Fruit fly (Drosophila melanogaster) whole organism, embryonic: Measurements from ENCODE around the gene dyl.

Source experiments
- Ada2b ChIP-seq: fragments of 200-800 bp; sonication (Bioruptor generic); IDR thresholded peaks from 2 replicates; pipeline ENCODE4 v1.3.6; 2022; ENCODE audit warnings: missing biosample characterization, missing genetic modification characterization
- B-H2 ChIP-seq: fragments of 200-800 bp; sonication (Bioruptor generic); optimal IDR thresholded peaks from 2 replicates; lab custom pipeline; 2018; ENCODE audit warnings: missing biosample characterization, mild to moderate bottlenecking, missing genetic modification characterization
- CG10147 ChIP-seq: fragments of 200-800 bp; sonication (Bioruptor generic); optimal IDR thresholded peaks from 2 replicates; lab custom pipeline; 2019; ENCODE audit warnings: missing biosample characterization, mild to moderate bottlenecking, missing genetic modification characterization, moderate library complexity
- CG10366 ChIP-seq: fragments of 200-800 bp; sonication (Bioruptor generic); IDR thresholded peaks from 2 replicates; pipeline ENCODE4 v1.3.6; 2022; ENCODE audit warnings: missing biosample characterization, missing genetic modification characterization
- CG12219 ChIP-seq: fragments of 200-800 bp; sonication (Bioruptor generic); optimal IDR thresholded peaks from 3 replicates; lab custom pipeline; 2018; ENCODE audit warnings: missing biosample characterization, mild to moderate bottlenecking, missing genetic modification characterization
- CG13287 ChIP-seq: fragments of 200-800 bp; sonication (Bioruptor generic); IDR thresholded peaks from 2 replicates; pipeline ENCODE4 v1.3.6; 2022; ENCODE audit warnings: missing biosample characterization, missing genetic modification characterization; ENCODE audit not compliant: partially characterized antibody
- CG13296 ChIP-seq: fragments of 200-800 bp; sonication (Bioruptor generic); optimal IDR thresholded peaks from 3 replicates; lab custom pipeline; 2018; ENCODE audit warnings: missing biosample characterization, mild to moderate bottlenecking, missing genetic modification characterization
- CG13624 ChIP-seq: fragments of 200-800 bp; sonication (Bioruptor generic); optimal IDR thresholded peaks from 2 replicates; lab custom pipeline; 2016; ENCODE audit warnings: missing biosample characterization, missing genetic modification characterization
- CG15514 ChIP-seq: fragments of 200-800 bp; sonication (Bioruptor generic); optimal IDR thresholded peaks from 3 replicates; lab custom pipeline; 2017; ENCODE audit warnings: missing biosample characterization, missing genetic modification characterization, mild to moderate bottlenecking, moderate library complexity, missing genetic modification reagents
- CG15601 ChIP-seq: fragments of 200-800 bp; sonication (Bioruptor generic); optimal IDR thresholded peaks from 3 replicates; lab custom pipeline; 2019; ENCODE audit warnings: missing biosample characterization, mild to moderate bottlenecking, missing genetic modification characterization, moderate library complexity
- CG16779 ChIP-seq: fragments of 200-800 bp; sonication (Bioruptor generic); IDR thresholded peaks from 2 replicates; pipeline ENCODE4 v1.3.6; 2022; ENCODE audit warnings: missing biosample characterization, missing genetic modification characterization
- CG17359 ChIP-seq: fragments of 200-800 bp; sonication (Bioruptor generic); optimal IDR thresholded peaks from 3 replicates; lab custom pipeline; 2018; ENCODE audit warnings: missing biosample characterization, mild to moderate bottlenecking, missing genetic modification characterization, moderate library complexity
- CG2120 ChIP-seq: fragments of 200-800 bp; sonication (Bioruptor generic); optimal IDR thresholded peaks from 3 replicates; lab custom pipeline; 2016; ENCODE audit warnings: missing biosample characterization, missing genetic modification characterization
- CG2712 ChIP-seq: fragments of 200-800 bp; optimal IDR thresholded peaks from 3 replicates; lab custom pipeline; 2019; ENCODE audit warnings: missing biosample characterization, mild to moderate bottlenecking, missing genetic modification characterization, moderate library complexity
- CG2875 ChIP-seq: fragments of 200-800 bp; sonication (Bioruptor generic); optimal IDR thresholded peaks from 2 replicates; lab custom pipeline; 2017; ENCODE audit warnings: missing biosample characterization, mild to moderate bottlenecking, missing genetic modification characterization, missing genetic modification reagents
- CG33557 ChIP-seq: fragments of 200-800 bp; sonication (Bioruptor generic); optimal IDR thresholded peaks from 2 replicates; lab custom pipeline; 2019; ENCODE audit warnings: missing biosample characterization, mild to moderate bottlenecking, missing genetic modification characterization, moderate library complexity
- CG3407 ChIP-seq: fragments of 200-800 bp; sonication (Bioruptor generic); optimal IDR thresholded peaks from 2 replicates; lab custom pipeline; 2018; ENCODE audit warnings: missing biosample characterization, mild to moderate bottlenecking, missing genetic modification characterization
- CG4854 ChIP-seq: fragments of 200-800 bp; sonication (Bioruptor generic); optimal IDR thresholded peaks from 2 replicates; lab custom pipeline; 2016; ENCODE audit warnings: missing biosample characterization, missing genetic modification characterization, inconsistent platforms
- CG6791 ChIP-seq: fragments of 200-800 bp; sonication (Bioruptor generic); IDR thresholded peaks from 3 replicates; pipeline ENCODE4 v1.3.6; 2022; ENCODE audit warnings: missing biosample characterization, missing genetic modification characterization; ENCODE audit not compliant: partially characterized antibody
- CG6854 ChIP-seq: fragments of 200-800 bp; sonication (Bioruptor generic); optimal IDR thresholded peaks from 3 replicates; lab custom pipeline; 2017; ENCODE audit warnings: missing biosample characterization, mild to moderate bottlenecking, missing genetic modification characterization
- CG8290 ChIP-seq, 3 experiments: fragments of 200-800 bp; sonication (Bioruptor generic); optimal IDR thresholded peaks; 2 replicates each; lab custom pipeline; 2016 to 2019; ENCODE audit warnings: missing biosample characterization in 3 of 3, missing genetic modification characterization in 3 of 3, mild to moderate bottlenecking in 2 of 3, moderate library complexity in 1 of 3
- CG8924 ChIP-seq: fragments of 200-800 bp; optimal IDR thresholded peaks from 3 replicates; lab custom pipeline; 2019; ENCODE audit warnings: missing biosample characterization, mild to moderate bottlenecking, missing genetic modification characterization, moderate library complexity
- CG9437 ChIP-seq: fragments of 200-800 bp; sonication (Bioruptor generic); optimal IDR thresholded peaks from 2 replicates; lab custom pipeline; 2018; ENCODE audit warnings: missing biosample characterization, mild to moderate bottlenecking, missing genetic modification characterization
- CG9797 ChIP-seq: fragments of 200-800 bp; sonication (Bioruptor generic); optimal IDR thresholded peaks from 3 replicates; lab custom pipeline; 2018; ENCODE audit warnings: missing biosample characterization, mild to moderate bottlenecking, missing genetic modification characterization
- Dll ChIP-seq: fragments of 200-800 bp; sonication (Bioruptor generic); IDR thresholded peaks from 4 replicates; pipeline ENCODE4 v1.3.6; 2022; ENCODE audit warnings: missing biosample characterization, missing genetic modification characterization; ENCODE audit not compliant: partially characterized antibody
- ERR ChIP-seq: fragments of 200-800 bp; sonication (Bioruptor generic); optimal IDR thresholded peaks from 2 replicates; lab custom pipeline; 2016; ENCODE audit warnings: missing biosample characterization, missing genetic modification characterization
- HmgZ ChIP-seq: fragments of 200-800 bp; sonication (Bioruptor generic); optimal IDR thresholded peaks from 2 replicates; lab custom pipeline; 2018; ENCODE audit warnings: missing biosample characterization, mild to moderate bottlenecking, missing genetic modification characterization
- Hr39 ChIP-seq: fragments of >200 bp; optimal IDR thresholded peaks from 2 replicates; lab custom pipeline; 2017
- Mad ChIP-seq: fragments of 200-800 bp; sonication (Bioruptor generic); optimal IDR thresholded peaks from 2 replicates; lab custom pipeline; 2016; ENCODE audit warnings: missing biosample characterization, missing genetic modification characterization
- NC2β ChIP-seq: fragments of 200-800 bp; sonication (Bioruptor generic); optimal IDR thresholded peaks from 2 replicates; lab custom pipeline; 2016; ENCODE audit warnings: missing biosample characterization, missing genetic modification characterization
- Nf-YA ChIP-seq: fragments of 200-800 bp; sonication (Bioruptor generic); IDR thresholded peaks from 2 replicates; pipeline ENCODE4 v1.3.6; 2022; ENCODE audit warnings: missing biosample characterization, missing genetic modification characterization
- PHDP ChIP-seq: fragments of 200-800 bp; sonication (Bioruptor generic); optimal IDR thresholded peaks from 3 replicates; lab custom pipeline; 2018; ENCODE audit warnings: missing biosample characterization, mild to moderate bottlenecking, missing genetic modification characterization, moderate library complexity
- Rfx ChIP-seq: fragments of 200-800 bp; sonication (Bioruptor generic); IDR thresholded peaks from 2 replicates; pipeline ENCODE4 v1.3.6; 2022; ENCODE audit warnings: missing biosample characterization, missing genetic modification characterization
- ara ChIP-seq: fragments of 200-800 bp; sonication (Bioruptor generic); IDR thresholded peaks from 2 replicates; pipeline ENCODE4 v1.3.6; 2022; ENCODE audit warnings: missing biosample characterization, missing genetic modification characterization
- eve ChIP-seq, 2 experiments: fragments of >200 bp; optimal IDR thresholded peaks; 2 replicates each; lab custom pipeline; 2017; ENCODE audit warnings: missing biosample characterization in 2 of 2, missing genetic modification characterization in 2 of 2
- exex ChIP-seq: fragments of 200-800 bp; sonication (Bioruptor generic); optimal IDR thresholded peaks from 4 replicates; lab custom pipeline; 2018; ENCODE audit warnings: missing biosample characterization, mild to moderate bottlenecking, missing genetic modification characterization, moderate library complexity
- ham ChIP-seq: fragments of 200-800 bp; sonication (Bioruptor generic); IDR thresholded peaks from 2 replicates; pipeline ENCODE4 v1.3.6; 2022; ENCODE audit warnings: missing biosample characterization, missing genetic modification characterization
- hb ChIP-seq: fragments of 200-800 bp; sonication (Bioruptor generic); IDR thresholded peaks from 3 replicates; pipeline ENCODE4 v1.3.6; 2022; ENCODE audit warnings: missing biosample characterization, missing genetic modification characterization; ENCODE audit not compliant: partially characterized antibody
- maf-S ChIP-seq: fragments of 200-800 bp; sonication (Bioruptor generic); optimal IDR thresholded peaks from 2 replicates; lab custom pipeline; 2016; ENCODE audit warnings: missing biosample characterization, missing genetic modification characterization
- org-1 ChIP-seq: fragments of 200-800 bp; sonication (Bioruptor generic); optimal IDR thresholded peaks from 2 replicates; lab custom pipeline; 2017; ENCODE audit warnings: missing biosample characterization, missing genetic modification characterization
- pho ChIP-seq: fragments of 200-800 bp; sonication (Bioruptor generic); optimal IDR thresholded peaks from 2 replicates; lab custom pipeline; 2016; ENCODE audit warnings: missing biosample characterization, missing genetic modification characterization
- run ChIP-seq: fragments of 200-800 bp; sonication (Bioruptor generic); optimal IDR thresholded peaks from 3 replicates; lab custom pipeline; 2018; ENCODE audit warnings: missing biosample characterization, mild to moderate bottlenecking, missing genetic modification characterization
- salm ChIP-seq: fragments of 200-800 bp; sonication (Bioruptor generic); optimal IDR thresholded peaks from 2 replicates; lab custom pipeline; 2018; ENCODE audit warnings: missing biosample characterization, mild to moderate bottlenecking, missing genetic modification characterization
- sc ChIP-seq, 3 experiments: fragments of >200 bp in 2 of 3; fragments of 200-800 bp in 1 of 3; sonication (Bioruptor generic) in 1 of 3; optimal IDR thresholded peaks; 2 replicates in 2 of 3; 3 replicates in 1 of 3; lab custom pipeline; 2017; ENCODE audit warnings: mild to moderate bottlenecking in 1 of 3, missing biosample characterization in 1 of 3, missing genetic modification characterization in 1 of 3, missing genetic modification reagents in 1 of 3
- sens-2 ChIP-seq: fragments of 200-800 bp; sonication (Bioruptor generic); IDR thresholded peaks from 2 replicates; pipeline ENCODE4 v1.3.6; 2022; ENCODE audit warnings: missing biosample characterization, missing genetic modification characterization
- sisA ChIP-seq: fragments of 200-800 bp; sonication (Bioruptor generic); IDR thresholded peaks from 2 replicates; pipeline ENCODE4 v1.3.6; 2022; ENCODE audit warnings: missing biosample characterization, missing genetic modification characterization
- slbo ChIP-seq: fragments of 200-800 bp; sonication (Bioruptor generic); IDR thresholded peaks from 2 replicates; pipeline ENCODE4 v1.3.6; 2022; ENCODE audit warnings: missing biosample characterization, missing genetic modification characterization
- tio ChIP-seq: fragments of 200-800 bp; sonication (Bioruptor generic); optimal IDR thresholded peaks from 2 replicates; lab custom pipeline; 2017; ENCODE audit warnings: missing biosample characterization, missing genetic modification characterization, inconsistent platforms
- unc-4 ChIP-seq: fragments of 200-800 bp; sonication (Bioruptor generic); IDR thresholded peaks from 2 replicates; pipeline ENCODE4 v1.3.6; 2022; ENCODE audit warnings: missing biosample characterization, missing genetic modification characterization; ENCODE audit not compliant: partially characterized antibody
- wdn ChIP-seq: fragments of 200-800 bp; sonication (Bioruptor generic); IDR thresholded peaks from 2 replicates; pipeline ENCODE4 v1.3.6; 2022; ENCODE audit warnings: missing biosample characterization, missing genetic modification characterization

The dyl gene

DNA sequence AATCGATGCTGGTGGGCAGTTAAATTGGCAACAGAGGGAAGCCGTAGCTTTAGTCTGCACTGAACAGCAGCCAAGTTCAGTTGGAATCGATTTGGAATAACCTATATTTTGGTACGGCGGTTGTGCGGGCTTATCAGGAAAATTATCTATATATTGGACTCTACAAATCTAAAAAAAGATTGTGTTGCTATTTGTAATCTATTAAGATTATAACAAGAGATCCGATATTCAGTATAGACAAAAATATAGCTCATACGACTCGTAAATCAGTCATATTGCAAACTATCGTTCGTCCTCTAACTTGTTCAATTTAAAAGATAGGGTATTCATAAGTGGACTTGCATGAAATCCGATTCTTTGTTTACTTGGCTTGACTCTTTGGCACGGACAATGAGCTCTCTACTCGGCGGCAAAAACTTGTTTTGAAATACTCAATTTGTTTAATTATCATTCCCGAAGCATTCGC is 18.9 kb downstream of the dyl start, which contains the start of gene Hexo1 (continued):
- peak; percentile 3 for TF ChIP-seq CG10147 (GFP tag; lab: Kevin White, UChicago)
- TF ChIP-seq exex: peak; percentile 48
- TF ChIP-seq sc (optimal IDR thresholded peaks at IDR 0.05; lab: Kevin White, UChicago): no peak
- no peak for TF ChIP-seq sc (GFP tag; optimal IDR thresholded peaks at IDR 0.05; lab: Kevin White, UChicago)
- no peak for TF ChIP-seq pho (GFP tag; lab: Kevin White, UChicago)
- no peak for TF ChIP-seq NC2β (GFP tag; lab: Kevin White, UChicago)
- no peak for TF ChIP-seq CG33557
- TF ChIP-seq unc-4: no peak
- no peak for TF ChIP-seq Dll
- 0 out of 3 replicates have a peak, but pooled peaks have one; percentile 22 for TF ChIP-seq CG6791
- TF ChIP-seq CG2875: no peak
- TF ChIP-seq CG13624 (GFP tag; lab: Kevin White, UChicago): peak; percentile 48
- no peak for TF ChIP-seq Hr39 (lab: Kevin White, UChicago)
- TF ChIP-seq CG8290 (GFP tag; optimal IDR thresholded peaks at IDR 0.05; lab: Kevin White, UChicago): no peak
- peak in 1 of 2 experiments; percentile 51 for TF ChIP-seq CG8290 (tag; optimal IDR thresholded peaks at IDR 0.05; lab: Kevin White, UChicago)
- no peak for TF ChIP-seq B-H2 (GFP tag; lab: Kevin White, UChicago)
- TF ChIP-seq CG9437 (GFP tag; lab: Kevin White, UChicago): no peak
- TF ChIP-seq PHDP (tag; lab: Kevin White, UChicago): peak; percentile 48
- TF ChIP-seq CG12219 (GFP tag; lab: Kevin White, UChicago): peak; percentile 34
- TF ChIP-seq CG8924 (tag; lab: Kevin White, UChicago): peak; percentile 25
- TF ChIP-seq run: no peak
- TF ChIP-seq CG15601: no peak
- no peak for TF ChIP-seq CG3407
- TF ChIP-seq sens-2: no peak
- TF ChIP-seq Mad (GFP tag; lab: Kevin White, UChicago): no peak
- no peak for TF ChIP-seq ara (GFP tag; lab: Robert Waterston, UW)
- no peak for TF ChIP-seq Nf-YA
- no peak for TF ChIP-seq salm (tag; lab: Kevin White, UChicago)
- 0 out of 2 replicates have a peak, but pooled peaks have one; percentile 17 for TF ChIP-seq Ada2b (GFP tag; lab: Robert Waterston, UW)
- 0 out of 2 replicates have a peak, but pooled peaks have one; percentile 33 for TF ChIP-seq wdn (GFP tag; lab: Robert Waterston, UW)
- peak; percentile 38 for TF ChIP-seq CG2712 (tag; lab: Kevin White, UChicago)
- TF ChIP-seq org-1 (GFP tag; lab: Kevin White, UChicago): no peak
- peak; percentile 54 for TF ChIP-seq CG13296 (GFP tag; lab: Kevin White, UChicago)
- peak; percentile 53 for TF ChIP-seq CG2120 (GFP tag; lab: Kevin White, UChicago)
- TF ChIP-seq CG4854: peak; percentile 2
- peak; percentile 40 for TF ChIP-seq CG17359 (tag; lab: Kevin White, UChicago)
- peak; percentile 78 for TF ChIP-seq CG15514 (GFP tag; lab: Kevin White, UChicago)
- TF ChIP-seq ham (GFP tag; lab: Robert Waterston, UW): no peak
- TF ChIP-seq HmgZ (tag; lab: Kevin White, UChicago): peak; percentile 55
- no peak for TF ChIP-seq hb
- 0 out of 2 replicates have a peak, but pooled peaks have one; percentile 10 for TF ChIP-seq CG10366 (GFP tag; lab: Robert Waterston, UW)
- no peak for TF ChIP-seq sisA
- peak; percentile 23; the same call in 1 of the 2 replicates for TF ChIP-seq CG13287 (GFP tag; lab: Robert Waterston, UW)
- no peak for TF ChIP-seq CG9797 (GFP tag; lab: Kevin White, UChicago)
- no peak for TF ChIP-seq ERR (GFP tag; lab: Kevin White, UChicago)
- TF ChIP-seq tio: no peak
- no peak for TF ChIP-seq Rfx (GFP tag; lab: Robert Waterston, UW)
- no peak for TF ChIP-seq eve (GFP tag; optimal IDR thresholded peaks at IDR 0.05; lab: Kevin White, UChicago)
- TF ChIP-seq slbo: no peak
- TF ChIP-seq maf-S (GFP tag; lab: Kevin White, UChicago): no peak
- TF ChIP-seq CG16779 (GFP tag; lab: Robert Waterston, UW): no peak
- no peak for TF ChIP-seq CG6854 (GFP tag; lab: Kevin White, UChicago)
